Worm (Caenorhabditis elegans): ENCODE measurements around the gene srd-23.

- no peak for TF ChIP-seq snpc-4 (GFP tag; optimal IDR thresholded peaks at IDR 0.05)
- TF ChIP-seq snpc-4 (tag; optimal IDR thresholded peaks at IDR 0.05) = peak in 1 of 4 experiments; percentile 5
- no peak for TF ChIP-seq chd-7 (tag; optimal IDR thresholded peaks at IDR 0.05)
- no peak for TF ChIP-seq pha-4 (tag; optimal IDR thresholded peaks at IDR 0.05)
- TF ChIP-seq F39B2.1 (GFP tag; IDR thresholded peaks at IDR 0.05) = no peak
- no peak for TF ChIP-seq egl-18 (GFP tag; IDR thresholded peaks at IDR 0.05)
- no peak for TF ChIP-seq atf-7 (tag; optimal IDR thresholded peaks at IDR 0.05)
- no peak for TF ChIP-seq ztf-22 (GFP tag; optimal IDR thresholded peaks at IDR 0.05)
- TF ChIP-seq unc-62 (GFP tag; optimal IDR thresholded peaks at IDR 0.05) = no peak
- TF ChIP-seq lin-40 (tag; optimal IDR thresholded peaks at IDR 0.05) = no peak
- TF ChIP-seq attf-6 (GFP tag; IDR thresholded peaks at IDR 0.05) = peak; percentile 73; the same call in 1 of the 2 replicates
- no peak for TF ChIP-seq nhr-27 (tag; optimal IDR thresholded peaks at IDR 0.05)
- no peak for TF ChIP-seq aptf-2 (GFP tag; conservative IDR thresholded peaks at IDR 0.05)
- TF ChIP-seq attf-5 (GFP tag; optimal IDR thresholded peaks at IDR 0.05) = no peak
- TF ChIP-seq egrh-3 (GFP tag; IDR thresholded peaks at IDR 0.05) = no peak
These were observed 30.8 kb downstream of the srd-23 start for ce11 chrIV:15210482-15210881.

Measured in whole organism, young adult.